Worm (Caenorhabditis elegans) whole organism, L4 larva: ENCODE results near the gene R02F2.8.

Experiments
- F10B5.3 ChIP-seq: sonication (generic microtip); optimal IDR thresholded peaks from 2 replicates; lab custom pipeline; 2016; ENCODE audit warnings: mild to moderate bottlenecking, missing genetic modification characterization, missing compliant biosample characterization
- F37D6.2 ChIP-seq: sonication (generic microtip); optimal IDR thresholded peaks from 2 replicates; lab custom pipeline; 2016; ENCODE audit warnings: mild to moderate bottlenecking, missing genetic modification characterization, missing compliant biosample characterization
- F44E2.7 ChIP-seq: fragments of 200-800 bp; sonication (Bioruptor generic); IDR thresholded peaks from 2 replicates; pipeline ENCODE4 v2.1.2; 2022; ENCODE audit warnings: missing genetic modification characterization, missing compliant biosample characterization
- R02D3.7 ChIP-seq: fragments of 150-350 bp; sonication (generic microtip); optimal IDR thresholded peaks from 3 replicates; lab custom pipeline; 2014; ENCODE audit warnings: missing biosample characterization, missing genetic modification characterization
- T20F7.1 ChIP-seq: fragments of 200-800 bp; sonication (Bioruptor generic); optimal IDR thresholded peaks from 2 replicates; lab custom pipeline; 2018; ENCODE audit warnings: mild to moderate bottlenecking, missing genetic modification characterization, missing compliant biosample characterization
- Y48G9A.11 ChIP-seq: fragments of 200-800 bp; sonication (Bioruptor generic); IDR thresholded peaks from 2 replicates; pipeline ENCODE4 v1.3.6; 2022; ENCODE audit warnings: missing genetic modification reagents, missing genetic modification characterization, missing compliant biosample characterization
- Y5F2A.4 ChIP-seq: fragments of 200-800 bp; sonication (Bioruptor generic); optimal IDR thresholded peaks from 2 replicates; lab custom pipeline; 2018; ENCODE audit warnings: mild to moderate bottlenecking, missing genetic modification characterization, missing compliant biosample characterization
- aha-1 ChIP-seq: fragments of 150-350 bp; peaks from one replicate; lab custom pipeline; 2014; ENCODE audit warnings: missing biosample characterization, missing genetic modification characterization
- arid-1 ChIP-seq: fragments of 200-800 bp; sonication (Bioruptor generic); conservative IDR thresholded peaks from 2 replicates; pipeline ENCODE4 v1.3.6; 2022; ENCODE audit warnings: missing genetic modification reagents, missing genetic modification characterization, missing compliant biosample characterization
- ceh-28 ChIP-seq: fragments of 150-350 bp; optimal IDR thresholded peaks from 2 replicates; lab custom pipeline; 2014; ENCODE audit warnings: missing biosample characterization, missing genetic modification reagents, missing genetic modification characterization
- ctbp-1 ChIP-seq: fragments of 200-800 bp; sonication (Bioruptor generic); IDR thresholded peaks from 2 replicates; pipeline ENCODE4 v1.3.6; 2022; ENCODE audit warnings: missing genetic modification reagents, missing genetic modification characterization, missing compliant biosample characterization
- daf-12 ChIP-seq: fragments of 150-350 bp; optimal IDR thresholded peaks from 2 replicates; lab custom pipeline; 2014; ENCODE audit warnings: missing biosample characterization, missing genetic modification reagents, missing genetic modification characterization
- dmd-6 ChIP-seq: fragments of 200-800 bp; sonication (Bioruptor generic); IDR thresholded peaks from 2 replicates; pipeline ENCODE4 v1.3.6; 2022; ENCODE audit warnings: missing genetic modification reagents, missing genetic modification characterization, missing compliant biosample characterization
- dmd-8 ChIP-seq: fragments of 200-800 bp; sonication (Bioruptor generic); IDR thresholded peaks from 2 replicates; pipeline ENCODE4 v1.3.6; 2022; ENCODE audit warnings: missing genetic modification characterization, missing compliant biosample characterization
- dpl-1 ChIP-seq: fragments of 150-350 bp; optimal IDR thresholded peaks from 2 replicates; lab custom pipeline; 2014; ENCODE audit warnings: missing biosample characterization, missing genetic modification reagents, missing genetic modification characterization
- dve-1 ChIP-seq: sonication (generic microtip); optimal IDR thresholded peaks from 2 replicates; lab custom pipeline; 2017; ENCODE audit warnings: antibody characterized with exemption, mild to moderate bottlenecking, missing genetic modification characterization, missing compliant biosample characterization; ENCODE audit not compliant: insufficient read depth
- egl-27 ChIP-seq: sonication (generic microtip); optimal IDR thresholded peaks from 3 replicates; lab custom pipeline; 2017; ENCODE audit warnings: missing biosample characterization, missing genetic modification reagents, missing genetic modification characterization
- hlh-11 ChIP-seq: fragments of 200-800 bp; sonication (Bioruptor generic); optimal IDR thresholded peaks from 2 replicates; lab custom pipeline; 2018; ENCODE audit warnings: mild to moderate bottlenecking, missing genetic modification characterization, missing compliant biosample characterization
- hlh-30 ChIP-seq: sonication (generic microtip); optimal IDR thresholded peaks from 2 replicates; lab custom pipeline; 2017; ENCODE audit warnings: antibody characterized with exemption, mild to moderate bottlenecking, missing genetic modification characterization, missing compliant biosample characterization; ENCODE audit not compliant: insufficient read depth
- lim-7 ChIP-seq: fragments of 200-800 bp; sonication (Bioruptor generic); IDR thresholded peaks from 2 replicates; pipeline ENCODE4 v1.3.6; 2022; ENCODE audit warnings: missing genetic modification characterization, missing compliant biosample characterization
- lin-13 ChIP-seq: fragments of 150-350 bp; optimal IDR thresholded peaks from 2 replicates; lab custom pipeline; 2014; ENCODE audit warnings: missing biosample characterization, missing genetic modification reagents, missing genetic modification characterization
- lin-15B ChIP-seq: fragments of 150-350 bp; sonication (generic microtip); optimal IDR thresholded peaks from 3 replicates; lab custom pipeline; 2014; ENCODE audit warnings: missing biosample characterization, missing genetic modification characterization
- lin-38 ChIP-seq: fragments of 200-800 bp; sonication (Bioruptor generic); IDR thresholded peaks from 2 replicates; pipeline ENCODE4 v1.3.6; 2022; ENCODE audit warnings: missing genetic modification reagents, missing genetic modification characterization, missing compliant biosample characterization
- lsy-2 ChIP-seq, 2 experiments: fragments of 150-350 bp in 1 of 2; sonication (generic microtip) in 1 of 2; optimal IDR thresholded peaks; 2 replicates each; lab custom pipeline; 2014 to 2017; ENCODE audit warnings: missing biosample characterization in 2 of 2, missing genetic modification characterization in 2 of 2
- madf-5 ChIP-seq, 2 experiments: fragments of 200-800 bp; sonication (Bioruptor generic); IDR thresholded peaks; 2 replicates each; pipeline ENCODE4 v1.3.6; 2022; ENCODE audit warnings: missing compliant biosample characterization in 2 of 2, missing genetic modification characterization in 2 of 2
- mdl-1 ChIP-seq, 2 experiments: fragments of 150-350 bp in 1 of 2; sonication (generic microtip) in 1 of 2; optimal IDR thresholded peaks; 2 replicates each; lab custom pipeline; 2014 to 2017; ENCODE audit warnings: missing biosample characterization in 2 of 2, missing genetic modification characterization in 2 of 2
- mep-1 ChIP-seq: fragments of 150-350 bp; sonication (generic microtip); optimal IDR thresholded peaks from 3 replicates; lab custom pipeline; 2014; ENCODE audit warnings: missing biosample characterization, missing genetic modification characterization
- mes-2 ChIP-seq: sonication (generic microtip); optimal IDR thresholded peaks from 2 replicates; lab custom pipeline; 2016; ENCODE audit warnings: missing genotype, mild to moderate bottlenecking, missing genetic modification characterization, missing compliant biosample characterization; ENCODE audit not compliant: poor library complexity, severe bottlenecking
- mxl-3 ChIP-seq: fragments of 200-800 bp; sonication (Bioruptor generic); optimal IDR thresholded peaks from 2 replicates; lab custom pipeline; 2018; ENCODE audit warnings: mild to moderate bottlenecking, missing genetic modification characterization, missing compliant biosample characterization
- nhr-237 ChIP-seq: sonication (generic microtip); optimal IDR thresholded peaks from 2 replicates; lab custom pipeline; 2017; ENCODE audit warnings: missing biosample characterization, missing genetic modification characterization
- nhr-76 ChIP-seq: fragments of 150-350 bp; optimal IDR thresholded peaks from 2 replicates; lab custom pipeline; 2014; ENCODE audit warnings: missing biosample characterization, missing genetic modification characterization
- rbr-2 ChIP-seq: sonication (generic microtip); optimal IDR thresholded peaks from 2 replicates; lab custom pipeline; 2016; ENCODE audit warnings: missing genotype, missing genetic modification characterization, missing compliant biosample characterization
- set-16 ChIP-seq: fragments of 200-800 bp; sonication (Bioruptor generic); IDR thresholded peaks from 2 replicates; pipeline ENCODE4 v1.3.6; 2022; ENCODE audit warnings: missing genetic modification reagents, missing genetic modification characterization, missing compliant biosample characterization
- snpc-1.2 ChIP-seq: fragments of 200-800 bp; sonication (Bioruptor generic); IDR thresholded peaks from 2 replicates; pipeline ENCODE4 v1.3.6; 2022; ENCODE audit warnings: missing genetic modification reagents, missing genetic modification characterization, missing compliant biosample characterization
- unc-39 ChIP-seq: sonication (generic microtip); optimal IDR thresholded peaks from 2 replicates; lab custom pipeline; 2017; ENCODE audit warnings: missing biosample characterization, missing genetic modification characterization
- zag-1 ChIP-seq: fragments of 150-350 bp; optimal IDR thresholded peaks from 2 replicates; lab custom pipeline; 2014; ENCODE audit warnings: missing biosample characterization, missing genetic modification characterization
- zfp-3 ChIP-seq: fragments of 200-800 bp; sonication (Bioruptor generic); conservative IDR thresholded peaks from 2 replicates; pipeline ENCODE4 v1.3.6; 2022; ENCODE audit warnings: missing genetic modification reagents, missing genetic modification characterization, missing compliant biosample characterization
- zip-2 ChIP-seq: fragments of 150-350 bp; optimal IDR thresholded peaks from 2 replicates; lab custom pipeline; 2014; ENCODE audit warnings: missing biosample characterization, missing genetic modification characterization
- ztf-11 ChIP-seq: fragments of 150-350 bp; optimal IDR thresholded peaks from 2 replicates; lab custom pipeline; 2014; ENCODE audit warnings: missing biosample characterization, missing genetic modification characterization

The R02F2.8 gene

DNA sequence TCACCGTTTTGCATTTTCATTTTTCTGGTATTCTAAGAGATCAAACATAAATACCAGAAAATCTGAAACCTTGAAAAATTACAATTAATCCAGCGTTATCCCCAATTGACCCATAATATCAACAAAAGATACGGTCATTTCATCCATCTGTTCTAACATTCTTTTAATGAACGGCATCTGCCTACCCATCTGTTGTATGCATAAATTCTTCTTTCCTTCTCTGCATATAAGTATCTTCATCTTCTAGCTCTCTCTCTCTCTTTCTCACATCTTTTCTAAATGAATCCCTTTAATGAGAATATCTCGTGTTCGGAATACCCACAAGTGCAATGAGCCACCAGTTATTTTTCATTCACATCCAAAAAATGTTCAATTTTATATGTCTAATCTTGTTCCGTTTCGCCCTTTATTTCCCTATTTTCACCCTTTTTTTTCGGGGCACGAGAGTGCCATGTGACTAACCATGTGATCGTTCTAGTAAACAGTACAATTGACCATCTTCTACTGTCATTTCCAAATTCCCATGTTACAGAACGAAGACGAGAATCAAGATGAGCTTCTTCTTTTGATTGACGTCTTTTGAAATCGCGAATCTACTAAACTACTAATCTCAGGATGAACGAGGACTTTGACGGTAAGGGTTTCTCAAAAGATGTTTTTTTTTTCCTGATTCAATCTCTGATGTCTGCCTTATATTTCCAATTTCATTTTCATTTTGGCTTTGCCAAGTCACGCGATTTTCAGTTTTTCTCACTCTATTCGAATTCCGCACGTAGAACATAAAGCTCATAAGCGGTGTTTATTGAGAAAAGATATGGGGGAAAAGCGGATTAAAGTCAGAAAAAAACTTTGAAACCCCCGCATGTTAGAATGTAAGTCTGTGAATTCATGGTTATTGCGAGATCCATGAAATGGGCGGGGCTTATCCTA lies 6.6 kb upstream of the R02F2.8 start, which contains the start of gene R02F2.1 (continued):
- no peak for TF ChIP-seq Y5F2A.4 (GFP tag; lab: Kevin White, UChicago)
- TF ChIP-seq nhr-237 (tag; lab: Kevin White, UChicago), result no peak
- TF ChIP-seq lsy-2 (tag; optimal IDR thresholded peaks at IDR 0.05; lab: Kevin White, UChicago), result peak in 1 of 2 experiments; percentile 0
- TF ChIP-seq F10B5.3, result no peak
- TF ChIP-seq zip-2 (tag; lab: Kevin White, UChicago), result no peak
- peak; percentile 30 for TF ChIP-seq hlh-11 (tag; lab: Kevin White, UChicago)
- TF ChIP-seq arid-1 (GFP tag; lab: Robert Waterston, UW), result no peak
- TF ChIP-seq zfp-3 (GFP tag; lab: Robert Waterston, UW), result no peak
- TF ChIP-seq F44E2.7 (GFP tag; lab: Robert Waterston, UW), result no peak
- TF ChIP-seq aha-1 (tag; lab: Kevin White, UChicago), result peak; percentile 83
- no peak for TF ChIP-seq snpc-1.2 (GFP tag; lab: Robert Waterston, UW)
- no peak for TF ChIP-seq F37D6.2 (tag; lab: Kevin White, UChicago)
- no peak for TF ChIP-seq lin-13 (GFP tag; lab: Kevin White, UChicago)
- no peak for TF ChIP-seq lin-38
- TF ChIP-seq zag-1, result no peak

DNA sequence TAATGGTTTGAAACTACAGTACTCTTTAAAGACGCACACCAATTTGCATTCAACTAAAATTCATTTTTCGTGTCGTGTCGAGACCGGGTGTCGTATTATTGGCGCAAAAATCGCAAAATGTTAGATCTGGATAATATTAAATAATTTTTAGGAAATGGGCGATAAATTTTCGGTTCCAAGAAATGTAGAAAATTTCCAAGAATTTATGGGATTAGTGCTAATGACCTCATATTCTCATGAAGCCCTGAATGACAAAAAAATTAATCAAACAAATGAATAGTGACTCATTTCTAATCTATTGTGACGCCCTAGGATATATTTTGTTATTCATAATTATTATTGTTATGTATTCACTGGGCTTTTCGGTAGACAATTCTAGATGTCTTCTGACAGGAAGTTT lies 5.7 kb upstream of the R02F2.8 start:
- TF ChIP-seq egl-27 (tag; lab: Kevin White, UChicago), result no peak

DNA sequence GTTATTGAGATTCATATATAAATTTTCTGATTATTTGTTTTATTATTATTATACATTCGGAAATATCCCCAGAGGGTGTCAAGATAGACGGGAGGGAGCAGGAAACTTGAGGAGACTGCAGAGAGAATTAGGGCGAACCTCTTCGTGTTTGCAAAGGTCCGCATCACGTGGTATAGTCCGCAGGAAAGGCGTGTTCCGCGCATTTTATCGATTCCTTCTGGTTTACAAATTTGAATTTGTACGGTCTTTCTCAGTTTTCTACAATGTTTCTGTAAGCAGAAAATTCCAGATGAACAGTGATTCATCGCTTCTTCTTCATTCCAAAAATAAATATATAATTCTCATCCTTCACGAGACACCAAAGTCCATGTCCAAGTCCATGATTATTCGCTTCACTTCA lies 4.9 kb upstream of the R02F2.8 start:
- TF ChIP-seq rbr-2 (no peak), unc-39 (tag; lab: Kevin White, UChicago) (no peak), hlh-30 (tag; lab: Kevin White, UChicago) (peak; percentile 24), daf-12 (no peak)

DNA sequence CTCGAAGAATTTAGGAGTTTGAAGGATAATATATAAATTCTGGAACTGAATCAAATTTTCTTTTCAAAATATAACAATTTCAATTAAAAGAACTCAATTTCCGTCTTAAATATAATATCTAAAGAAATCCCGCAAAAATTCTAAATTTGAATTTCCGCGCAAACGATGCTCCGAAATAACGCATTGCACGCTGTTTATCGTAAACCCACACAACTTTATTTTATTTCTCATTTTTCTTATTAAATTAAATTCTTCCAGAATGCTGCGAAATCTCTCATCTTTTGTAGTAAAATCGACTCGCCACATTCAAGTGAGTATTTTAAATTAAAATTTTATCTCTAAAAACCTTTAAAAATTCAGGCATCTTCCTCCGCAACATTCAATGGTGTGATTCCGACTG lies 3.9 kb upstream of the R02F2.8 start, which contains the start of gene R02F2.9:
R02F2.9 (plus strand) TSS at position 218 of the 400 bp plus-strand sequence.
- TF ChIP-seq dpl-1 (GFP tag; lab: Kevin White, UChicago), result peak; percentile 92
- no peak for TF ChIP-seq mdl-1 (tag; optimal IDR thresholded peaks at IDR 0.05; lab: Kevin White, UChicago)
- peak; percentile 98 for TF ChIP-seq Y48G9A.11 (GFP tag; lab: Robert Waterston, UW)
- TF ChIP-seq lin-13 (GFP tag; lab: Kevin White, UChicago), result no peak
- no peak for TF ChIP-seq nhr-76 (tag; lab: Kevin White, UChicago)
- peak; percentile 58 for TF ChIP-seq mes-2 (tag; lab: Kevin White, UChicago)
- no peak for TF ChIP-seq egl-27 (tag; lab: Kevin White, UChicago)
- peak; percentile 96 for TF ChIP-seq T20F7.1 (GFP tag; lab: Kevin White, UChicago)
- TF ChIP-seq R02D3.7 (tag; lab: Kevin White, UChicago), result peak; percentile 75

DNA sequence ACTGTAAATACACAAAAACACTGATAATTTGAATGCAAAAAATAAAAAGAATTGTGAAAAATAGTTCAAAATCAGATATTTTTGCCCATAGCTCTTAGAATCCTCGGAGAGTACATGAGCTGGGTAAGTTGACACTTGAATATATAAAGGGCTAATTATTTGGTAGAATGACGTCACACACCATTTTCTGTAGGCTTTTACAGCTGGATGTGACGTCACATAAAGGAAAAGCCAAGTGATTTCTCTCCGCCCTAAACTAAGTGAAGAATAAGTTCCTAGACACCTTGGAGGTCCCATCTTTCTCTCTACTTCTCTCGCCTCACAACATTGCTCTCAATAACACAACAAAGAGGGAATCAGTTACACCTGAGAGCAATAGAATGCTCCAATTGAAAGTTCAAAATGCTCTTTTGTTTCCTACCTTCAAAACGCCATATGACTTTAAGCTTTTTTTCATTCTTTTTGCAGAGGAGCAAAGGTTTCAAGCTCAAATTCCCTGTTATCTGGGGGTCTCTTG lies 7.9 kb downstream of the R02F2.8 start, which contains the start of gene osg-1:
osg-1 (plus strand) TSS at position 467 of the 517 bp plus-strand sequence.
- TF ChIP-seq ctbp-1, result no peak
- no peak for TF ChIP-seq ceh-28
- TF ChIP-seq ztf-11 (tag; lab: Kevin White, UChicago), result no peak
- no peak for TF ChIP-seq dmd-6 (GFP tag; lab: Robert Waterston, UW)
- no peak for TF ChIP-seq mxl-3 (GFP tag; lab: Kevin White, UChicago)
- no peak for TF ChIP-seq lim-7
- no peak for TF ChIP-seq mep-1
- TF ChIP-seq set-16, result no peak
- no peak for TF ChIP-seq egl-27 (tag; lab: Kevin White, UChicago)
- TF ChIP-seq mes-2 (tag; lab: Kevin White, UChicago), result no peak
- no peak for TF ChIP-seq lin-15B (tag; lab: Kevin White, UChicago)
- TF ChIP-seq R02D3.7 (tag; lab: Kevin White, UChicago), result no peak
- TF ChIP-seq madf-5 (GFP tag; IDR thresholded peaks at IDR 0.05; lab: Robert Waterston, UW), result no peak
- no peak for TF ChIP-seq dmd-8 (GFP tag; lab: Robert Waterston, UW)
- no peak for TF ChIP-seq dve-1
